Worm (Caenorhabditis elegans): Measurements from ENCODE around the gene F53A2.3.

The F53A2.3 gene

ce11 chrIII:13343117-13343516 lies 3.5 kb upstream of the F53A2.3 start, which contains the start of gene ife-1:
TSS of gene ife-1 (plus strand) at chrIII:13343417.
- TF ChIP-seq nhr-28 (tag; optimal IDR thresholded peaks at IDR 0.05) (no peak), snpc-4 (tag; optimal IDR thresholded peaks at IDR 0.05) (no peak)

ce11 chrIII:13342079-13342734 lies 2.6 kb upstream of the F53A2.3 start, which contains the start of gene dro-1:
TSS of gene dro-1 (plus strand) at chrIII:13342684.
- TF ChIP-seq sem-2 (GFP tag; optimal IDR thresholded peaks at IDR 0.05): no peak
- no peak for TF ChIP-seq ham-2 (GFP tag; optimal IDR thresholded peaks at IDR 0.05)
- TF ChIP-seq nhr-2 (tag; optimal IDR thresholded peaks at IDR 0.05): no peak
- TF ChIP-seq nhr-76 (tag; optimal IDR thresholded peaks at IDR 0.05): no peak
- TF ChIP-seq nhr-237 (tag; optimal IDR thresholded peaks at IDR 0.05): no peak
- TF ChIP-seq ces-1 (GFP tag; optimal IDR thresholded peaks at IDR 0.05): no peak
- TF ChIP-seq nhr-12 (tag; optimal IDR thresholded peaks at IDR 0.05): no peak
- no peak for TF ChIP-seq ceh-39 (tag; optimal IDR thresholded peaks at IDR 0.05)
- no peak for TF ChIP-seq mls-2 (tag; optimal IDR thresholded peaks at IDR 0.05)
- TF ChIP-seq ceh-83 (GFP tag; optimal IDR thresholded peaks at IDR 0.05): no peak
- TF ChIP-seq mab-5 (tag; optimal IDR thresholded peaks at IDR 0.05): no peak
- no peak for TF ChIP-seq lin-13 (tag; optimal IDR thresholded peaks at IDR 0.05)
- TF ChIP-seq M03D4.4 (tag; optimal IDR thresholded peaks at IDR 0.05): no peak
- TF ChIP-seq ztf-11 (tag; optimal IDR thresholded peaks at IDR 0.05): no peak
- TF ChIP-seq mep-1 (tag; optimal IDR thresholded peaks at IDR 0.05): no peak

- no peak for TF ChIP-seq unc-120 (tag; optimal IDR thresholded peaks at IDR 0.05; ENCODE audit: poor library complexity, severe bottlenecking)
- TF ChIP-seq ceh-83 (GFP tag; optimal IDR thresholded peaks at IDR 0.05): no peak
- no peak for TF ChIP-seq zip-8 (tag; optimal IDR thresholded peaks at IDR 0.05)
- no peak for TF ChIP-seq pha-4 (tag; optimal IDR thresholded peaks at IDR 0.05)
- no peak for TF ChIP-seq ceh-39 (tag; optimal IDR thresholded peaks at IDR 0.05)
- no peak for TF ChIP-seq hlh-1 (tag; optimal IDR thresholded peaks at IDR 0.05)
- TF ChIP-seq mab-5 (tag; optimal IDR thresholded peaks at IDR 0.05): no peak
- TF ChIP-seq nhr-12 (tag; optimal IDR thresholded peaks at IDR 0.05): no peak
- no peak for TF ChIP-seq flh-1 (GFP tag; optimal IDR thresholded peaks at IDR 0.05)
- TF ChIP-seq snpc-4 (tag; optimal IDR thresholded peaks at IDR 0.05): no peak
- no peak for TF ChIP-seq blmp-1 (tag; optimal IDR thresholded peaks at IDR 0.05)
- TF ChIP-seq ces-1 (GFP tag; optimal IDR thresholded peaks at IDR 0.05): no peak
- no peak for TF ChIP-seq ztf-11 (tag; optimal IDR thresholded peaks at IDR 0.05)
- no peak for TF ChIP-seq nhr-2 (tag; optimal IDR thresholded peaks at IDR 0.05)
- no peak for TF ChIP-seq unc-39 (tag; optimal IDR thresholded peaks at IDR 0.05)
- TF ChIP-seq lsy-2 (tag; optimal IDR thresholded peaks at IDR 0.05): no peak
- no peak for TF ChIP-seq lin-32 (GFP tag; optimal IDR thresholded peaks at IDR 0.05)
- no peak for TF ChIP-seq sem-2 (GFP tag; optimal IDR thresholded peaks at IDR 0.05)
- TF ChIP-seq unc-62 (GFP tag; optimal IDR thresholded peaks at IDR 0.05): no peak
Measured at ce11 chrIII:13341275-13341626, 1.7 kb upstream of the F53A2.3 start, which contains the start of gene nud-1. TSS of gene nud-1 (plus strand) at chrIII:13341527.

- peak; percentile 98 for TF ChIP-seq ces-1 (GFP tag; optimal IDR thresholded peaks at IDR 0.05)
- TF ChIP-seq snpc-4 (tag; optimal IDR thresholded peaks at IDR 0.05): no peak
- peak; percentile 30 for TF ChIP-seq ham-2 (GFP tag; optimal IDR thresholded peaks at IDR 0.05)
Measured at ce11 chrIII:13340504-13341274, 1.1 kb upstream of the F53A2.3 start.

ce11 chrIII:13333754-13334153 lies 5.8 kb downstream of the F53A2.3 start, which contains the start of gene sdz-20:
TSS of gene sdz-20 (plus strand) at chrIII:13334054.
- TF ChIP-seq ham-2 (GFP tag; optimal IDR thresholded peaks at IDR 0.05) (no peak), nhr-12 (tag; optimal IDR thresholded peaks at IDR 0.05) (no peak), sem-2 (GFP tag; optimal IDR thresholded peaks at IDR 0.05) (no peak), sptf-1 (tag; optimal IDR thresholded peaks at IDR 0.05) (no peak), mep-1 (tag; optimal IDR thresholded peaks at IDR 0.05) (no peak), nhr-76 (tag; optimal IDR thresholded peaks at IDR 0.05) (no peak), ztf-11 (tag; optimal IDR thresholded peaks at IDR 0.05) (no peak), M03D4.4 (tag; optimal IDR thresholded peaks at IDR 0.05) (no peak), unc-39 (tag; optimal IDR thresholded peaks at IDR 0.05) (no peak), nhr-237 (tag; optimal IDR thresholded peaks at IDR 0.05) (no peak), nhr-28 (tag; optimal IDR thresholded peaks at IDR 0.05) (no peak)

- TF ChIP-seq zip-8 (tag; optimal IDR thresholded peaks at IDR 0.05) (peak; percentile 96), mep-1 (tag; optimal IDR thresholded peaks at IDR 0.05) (no peak), ztf-11 (tag; optimal IDR thresholded peaks at IDR 0.05) (no peak)
Measured at ce11 chrIII:13328911-13329310, 10.7 kb downstream of the F53A2.3 start.

Measured in whole organism, mixed stage, embryonic.